Fruit fly (Drosophila melanogaster) whole organism, embryonic: ENCODE results near the gene CG7191.
A peak's percentile ranks its signal among the peaks of the same experiment; 100 is the strongest.

Source experiments
- B-H1 ChIP-seq: fragments of 200-800 bp; sonication (Bioruptor generic); IDR thresholded peaks from 3 replicates; pipeline ENCODE4 v1.3.6; 2022; ENCODE audit warnings: missing biosample characterization, missing genetic modification characterization
- CG10209 ChIP-seq: fragments of 200-800 bp; sonication (Bioruptor generic); optimal IDR thresholded peaks from 3 replicates; lab custom pipeline; 2017; ENCODE audit warnings: missing biosample characterization, mild to moderate bottlenecking, missing genetic modification characterization, missing genetic modification reagents
- CG11696 ChIP-seq: fragments of 200-800 bp; sonication (Bioruptor generic); IDR thresholded peaks from 2 replicates; pipeline ENCODE4 v1.3.6; 2022; ENCODE audit warnings: missing biosample characterization, missing genetic modification characterization
- CG11723 ChIP-seq: fragments of 200-800 bp; sonication (Bioruptor generic); optimal IDR thresholded peaks from 2 replicates; lab custom pipeline; 2017; ENCODE audit warnings: missing biosample characterization, mild to moderate bottlenecking, missing genetic modification characterization
- CG12155 ChIP-seq: fragments of 200-800 bp; sonication (Bioruptor generic); optimal IDR thresholded peaks from 3 replicates; lab custom pipeline; 2016; ENCODE audit warnings: missing biosample characterization, missing genetic modification characterization
- CG12236 ChIP-seq: fragments of 200-800 bp; sonication (Bioruptor generic); optimal IDR thresholded peaks from 2 replicates; lab custom pipeline; 2016; ENCODE audit warnings: missing biosample characterization, missing genetic modification characterization
- CG12391 ChIP-seq: fragments of 200-800 bp; sonication (Bioruptor generic); optimal IDR thresholded peaks from 3 replicates; lab custom pipeline; 2018; ENCODE audit warnings: missing biosample characterization, mild to moderate bottlenecking, missing genetic modification characterization, moderate library complexity
- CG12942 ChIP-seq: fragments of 200-800 bp; sonication (Bioruptor generic); optimal IDR thresholded peaks from 3 replicates; lab custom pipeline; 2016; ENCODE audit warnings: missing biosample characterization, missing genetic modification characterization
- CG14441 ChIP-seq: fragments of 200-800 bp; sonication (Bioruptor generic); IDR thresholded peaks from 2 replicates; pipeline ENCODE4 v1.3.6; 2022; ENCODE audit warnings: missing biosample characterization, missing genetic modification characterization
- CG1832 ChIP-seq: fragments of 200-800 bp; sonication (Bioruptor generic); optimal IDR thresholded peaks from 2 replicates; lab custom pipeline; 2017; ENCODE audit warnings: missing biosample characterization, mild to moderate bottlenecking, missing genetic modification characterization, inconsistent platforms
- CG2129 ChIP-seq: fragments of 200-800 bp; sonication (Bioruptor generic); IDR thresholded peaks from 2 replicates; pipeline ENCODE4 v1.3.6; 2022; ENCODE audit warnings: missing biosample characterization, missing genetic modification characterization; ENCODE audit not compliant: partially characterized antibody
- CG32532 ChIP-seq: fragments of 200-800 bp; sonication (Bioruptor generic); IDR thresholded peaks from 2 replicates; pipeline ENCODE4 v1.3.6; 2022; ENCODE audit warnings: missing biosample characterization, missing genetic modification characterization
- CG32767 ChIP-seq: fragments of 200-800 bp; sonication (Bioruptor generic); IDR thresholded peaks from 2 replicates; pipeline ENCODE4 v1.3.6; 2022; ENCODE audit warnings: missing biosample characterization, missing genetic modification characterization
- CG3726 ChIP-seq: fragments of 200-800 bp; sonication (Bioruptor generic); IDR thresholded peaks from 3 replicates; pipeline ENCODE4, ENCODE4 v1.3.6; 2022; ENCODE audit warnings: missing biosample characterization, missing genetic modification characterization
- CG4424 ChIP-seq: fragments of 200-800 bp; sonication (Bioruptor generic); optimal IDR thresholded peaks from 3 replicates; lab custom pipeline; 2016; ENCODE audit warnings: missing biosample characterization, missing genetic modification characterization
- CG6791 ChIP-seq: fragments of 200-800 bp; sonication (Bioruptor generic); IDR thresholded peaks from 3 replicates; pipeline ENCODE4 v1.3.6; 2022; ENCODE audit warnings: missing biosample characterization, missing genetic modification characterization; ENCODE audit not compliant: partially characterized antibody
- CG7839 ChIP-seq: fragments of 200-800 bp; sonication (Bioruptor generic); optimal IDR thresholded peaks from 3 replicates; lab custom pipeline; 2018; ENCODE audit warnings: missing biosample characterization, mild to moderate bottlenecking, missing genetic modification characterization, moderate library complexity
- CG8089 ChIP-seq: fragments of 200-800 bp; sonication (Bioruptor generic); optimal IDR thresholded peaks from 3 replicates; lab custom pipeline; 2016; ENCODE audit warnings: missing biosample characterization, missing genetic modification characterization
- CG9437 ChIP-seq: fragments of 200-800 bp; sonication (Bioruptor generic); optimal IDR thresholded peaks from 2 replicates; lab custom pipeline; 2018; ENCODE audit warnings: missing biosample characterization, mild to moderate bottlenecking, missing genetic modification characterization
- CG9817 ChIP-seq: fragments of 200-800 bp; sonication (Bioruptor generic); optimal IDR thresholded peaks from 2 replicates; lab custom pipeline; 2018; ENCODE audit warnings: missing biosample characterization, mild to moderate bottlenecking, missing genetic modification characterization, moderate library complexity
- CHES-1-like ChIP-seq: fragments of 200-800 bp; sonication (Bioruptor generic); optimal IDR thresholded peaks from 2 replicates; lab custom pipeline; 2016; ENCODE audit warnings: missing biosample characterization, missing genetic modification characterization
- CoRest ChIP-seq: fragments of 200-800 bp; sonication (Bioruptor generic); optimal IDR thresholded peaks from 3 replicates; lab custom pipeline; 2018; ENCODE audit warnings: missing biosample characterization, mild to moderate bottlenecking, missing genetic modification characterization, moderate library complexity
- D19B ChIP-seq: fragments of 200-800 bp; sonication (Bioruptor generic); optimal IDR thresholded peaks from 2 replicates; lab custom pipeline; 2017; ENCODE audit warnings: missing biosample characterization, mild to moderate bottlenecking, missing genetic modification characterization
- Dfd ChIP-seq, 2 experiments: fragments of >200 bp; optimal IDR thresholded peaks; 2 replicates each; lab custom pipeline; 2017; ENCODE audit warnings: missing biosample characterization in 2 of 2, missing genetic modification characterization in 2 of 2
- GATAe ChIP-seq: fragments of 200-800 bp; sonication (Bioruptor generic); conservative IDR thresholded peaks from 2 replicates; pipeline ENCODE4 v1.3.6; 2022; ENCODE audit warnings: missing biosample characterization, missing genetic modification characterization
- HLHmδ ChIP-seq: fragments of 200-800 bp; sonication (Bioruptor generic); optimal IDR thresholded peaks from 2 replicates; lab custom pipeline; 2018; ENCODE audit warnings: missing biosample characterization, mild to moderate bottlenecking, missing genetic modification characterization, moderate library complexity
- MBD-R2 ChIP-seq: fragments of 200-800 bp; sonication (Bioruptor generic); IDR thresholded peaks from 2 replicates; pipeline ENCODE4 v1.3.6; 2022; ENCODE audit warnings: missing biosample characterization, missing genetic modification characterization
- Mad ChIP-seq: fragments of 200-800 bp; sonication (Bioruptor generic); optimal IDR thresholded peaks from 2 replicates; lab custom pipeline; 2016; ENCODE audit warnings: missing biosample characterization, missing genetic modification characterization
- Pdp1 ChIP-seq, 2 experiments: fragments of 200-800 bp; sonication (Bioruptor generic); optimal IDR thresholded peaks; 3 replicates each; lab custom pipeline; 2016; ENCODE audit warnings: missing biosample characterization in 2 of 2, missing genetic modification characterization in 2 of 2, mild to moderate bottlenecking in 1 of 2, moderate library complexity in 1 of 2
- Scr ChIP-seq: fragments of 200-800 bp; sonication (Bioruptor generic); IDR thresholded peaks from 2 replicates; pipeline ENCODE4 v1.3.6; 2022; ENCODE audit warnings: missing biosample characterization, missing genetic modification characterization; ENCODE audit not compliant: partially characterized antibody
- abd-A ChIP-seq: fragments of 200-800 bp; sonication (Bioruptor generic); optimal IDR thresholded peaks from 3 replicates; lab custom pipeline; 2019; ENCODE audit warnings: missing biosample characterization, mild to moderate bottlenecking, missing genetic modification characterization, moderate library complexity
- aop ChIP-seq: fragments of 200-800 bp; sonication (Bioruptor generic); IDR thresholded peaks from 2 replicates; pipeline ENCODE4 v1.3.6; 2022; ENCODE audit warnings: missing biosample characterization, missing genetic modification characterization
- ash1 ChIP-seq: fragments of 200-800 bp; sonication (Bioruptor generic); optimal IDR thresholded peaks from 2 replicates; lab custom pipeline; 2018; ENCODE audit warnings: missing biosample characterization, mild to moderate bottlenecking, missing genetic modification characterization
- chif ChIP-seq, 2 experiments: fragments of 200-800 bp; sonication (Bioruptor generic); optimal IDR thresholded peaks; 3 replicates each; lab custom pipeline; 2016; ENCODE audit warnings: missing biosample characterization in 2 of 2, missing genetic modification characterization in 2 of 2
- croc ChIP-seq: fragments of 200-800 bp; sonication (Bioruptor generic); conservative IDR thresholded peaks from 3 replicates; pipeline ENCODE4 v1.3.6; 2022; ENCODE audit warnings: missing biosample characterization, missing genetic modification characterization
- dpn ChIP-seq, 2 experiments: fragments of 200-800 bp; sonication (Bioruptor generic); optimal IDR thresholded peaks; 3 replicates each; lab custom pipeline; 2016; ENCODE audit warnings: missing biosample characterization in 2 of 2, missing genetic modification characterization in 2 of 2
- en ChIP-seq: fragments of 200-800 bp; sonication (Bioruptor generic); optimal IDR thresholded peaks from 2 replicates; lab custom pipeline; 2016; ENCODE audit warnings: missing biosample characterization, missing genetic modification characterization
- esg ChIP-seq: fragments of 200-800 bp; sonication (Bioruptor generic); conservative IDR thresholded peaks from 2 replicates; pipeline ENCODE4 v1.3.6; 2022; ENCODE audit warnings: missing biosample characterization, missing genetic modification characterization
- insv ChIP-seq, 2 experiments: fragments of 200-800 bp; sonication (Bioruptor generic); optimal IDR thresholded peaks; 3 replicates each; lab custom pipeline; 2016 to 2018; ENCODE audit warnings: missing biosample characterization in 2 of 2, missing genetic modification characterization in 2 of 2
- lmd ChIP-seq: fragments of 200-800 bp; sonication (Bioruptor generic); IDR thresholded peaks from 2 replicates; pipeline ENCODE4 v1.3.6; 2022; ENCODE audit warnings: missing biosample characterization, missing genetic modification characterization
- maf-S ChIP-seq: fragments of 200-800 bp; sonication (Bioruptor generic); optimal IDR thresholded peaks from 2 replicates; lab custom pipeline; 2016; ENCODE audit warnings: missing biosample characterization, missing genetic modification characterization
- mld ChIP-seq: fragments of 200-800 bp; sonication (Bioruptor generic); IDR thresholded peaks from 3 replicates; pipeline ENCODE4 v1.3.6; 2022; ENCODE audit warnings: missing biosample characterization, missing genetic modification characterization; ENCODE audit not compliant: partially characterized antibody
- oc ChIP-seq: fragments of 200-800 bp; sonication (Bioruptor generic); optimal IDR thresholded peaks from 2 replicates; lab custom pipeline; 2018; ENCODE audit warnings: missing biosample characterization, mild to moderate bottlenecking, missing genetic modification characterization, moderate library complexity
- otp ChIP-seq: fragments of 200-800 bp; sonication (Bioruptor generic); IDR thresholded peaks from 3 replicates; pipeline ENCODE4, ENCODE4 v1.3.6; 2022; ENCODE audit warnings: missing biosample characterization, missing genetic modification characterization
- p53 ChIP-seq: fragments of 200-800 bp; sonication (Bioruptor generic); optimal IDR thresholded peaks from 2 replicates; lab custom pipeline; 2016; ENCODE audit warnings: missing biosample characterization, missing genetic modification characterization
- seq ChIP-seq: fragments of 200-800 bp; sonication (Bioruptor generic); IDR thresholded peaks from 2 replicates; pipeline ENCODE4 v1.3.6; 2022; ENCODE audit warnings: missing biosample characterization, missing genetic modification characterization
- sna ChIP-seq: fragments of 200-800 bp; sonication (Bioruptor generic); IDR thresholded peaks from 2 replicates; pipeline ENCODE4 v1.3.6; 2022; ENCODE audit warnings: missing biosample characterization, missing genetic modification characterization; ENCODE audit not compliant: partially characterized antibody
- stc ChIP-seq: fragments of 200-800 bp; sonication (Bioruptor generic); IDR thresholded peaks from 2 replicates; pipeline ENCODE4 v1.3.6; 2022; ENCODE audit warnings: missing biosample characterization, missing genetic modification characterization
- tll ChIP-seq, 2 experiments: fragments of 200-800 bp in 1 of 2; fragments of >200 bp in 1 of 2; sonication (Bioruptor generic) in 1 of 2; optimal IDR thresholded peaks; 2 replicates each; lab custom pipeline; 2017 to 2019; ENCODE audit warnings: missing biosample characterization in 2 of 2, missing genetic modification characterization in 2 of 2, mild to moderate bottlenecking in 1 of 2, moderate library complexity in 1 of 2
- toy ChIP-seq: fragments of 200-800 bp; sonication (Bioruptor generic); IDR thresholded peaks from 2 replicates; pipeline ENCODE4 v1.3.6; 2022; ENCODE audit warnings: missing biosample characterization, missing genetic modification characterization
- yki ChIP-seq: fragments of >200 bp; optimal IDR thresholded peaks from 3 replicates; lab custom pipeline; 2018

Gene CG7191

DNA sequence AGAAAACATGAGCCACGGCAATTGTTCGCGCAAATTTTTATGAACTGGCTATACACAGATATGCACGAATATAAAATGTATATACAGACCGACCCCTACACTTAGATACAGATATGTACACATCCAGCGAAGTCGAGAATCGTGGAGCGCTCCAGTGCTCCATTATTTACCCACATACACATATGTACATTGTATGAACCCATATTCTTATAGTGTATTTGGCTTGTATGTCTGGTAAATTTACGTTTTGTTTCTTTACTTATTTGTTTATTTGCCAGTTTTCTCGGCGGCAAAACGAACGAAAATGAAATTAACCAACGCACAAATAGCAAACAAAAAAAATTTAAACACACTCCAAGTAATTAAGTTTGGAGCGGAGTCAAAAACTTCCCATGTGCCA lies 45.9 kb downstream of the CG7191 start (continued):
- TF ChIP-seq otp (GFP tag; lab: Robert Waterston, UW) (peak; percentile 51; the same call in 1 of the 3 replicates), croc (GFP tag; lab: Robert Waterston, UW) (no peak), aop (GFP tag; lab: Robert Waterston, UW) (no peak), Mad (GFP tag; lab: Kevin White, UChicago) (no peak), tll (GFP tag; optimal IDR thresholded peaks at IDR 0.05; lab: Kevin White, UChicago) (no peak), lmd (GFP tag; lab: Robert Waterston, UW) (no peak; the same call in 1 of the 2 replicates), CG10209 (GFP tag; lab: Kevin White, UChicago) (peak; percentile 37), B-H1 (GFP tag; lab: Robert Waterston, UW) (no peak), CG2129 (GFP tag; lab: Robert Waterston, UW) (no peak), CG14441 (GFP tag; lab: Robert Waterston, UW) (no peak), CG6791 (GFP tag; lab: Robert Waterston, UW) (no peak), abd-A (no peak), HLHmδ (peak; percentile 37), en (GFP tag; lab: Kevin White, UChicago) (no peak), CG12942 (GFP tag; lab: Kevin White, UChicago) (no peak), stc (GFP tag; lab: Robert Waterston, UW) (no peak; the same call in 1 of the 2 replicates), seq (GFP tag; lab: Robert Waterston, UW) (peak; percentile 56; the same call in 1 of the 2 replicates), insv (GFP tag; optimal IDR thresholded peaks at IDR 0.05; lab: Kevin White, UChicago) (peak in 1 of 2 experiments; percentile 23), chif (GFP tag; optimal IDR thresholded peaks at IDR 0.05; lab: Kevin White, UChicago) (no peak), Scr (GFP tag; lab: Robert Waterston, UW) (no peak), CG12391 (tag; lab: Kevin White, UChicago) (no peak), oc (tag; lab: Kevin White, UChicago) (no peak), CG3726 (GFP tag; lab: Robert Waterston, UW) (no peak; the same call in 2 of the 3 replicates), sna (GFP tag; lab: Robert Waterston, UW) (no peak), mld (GFP tag; lab: Robert Waterston, UW) (no peak), CG11696 (GFP tag; lab: Robert Waterston, UW) (no peak), CG7839 (tag; lab: Kevin White, UChicago) (peak; percentile 11), CG1832 (GFP tag; lab: Kevin White, UChicago) (no peak), CG32532 (GFP tag; lab: Robert Waterston, UW) (peak; percentile 33; the same call in 1 of the 2 replicates), CHES-1-like (GFP tag; lab: Kevin White, UChicago) (no peak), CG32767 (GFP tag; lab: Robert Waterston, UW) (peak; percentile 46; the same call in 1 of the 2 replicates), CG4424 (GFP tag; lab: Kevin White, UChicago) (no peak), toy (GFP tag; lab: Robert Waterston, UW) (no peak), MBD-R2 (no peak), p53 (no peak), CG12155 (GFP tag; lab: Kevin White, UChicago) (no peak), Pdp1 (GFP tag; optimal IDR thresholded peaks at IDR 0.05; lab: Kevin White, UChicago) (peak in 1 of 2 experiments; percentile 21), maf-S (GFP tag; lab: Kevin White, UChicago) (no peak), Dfd (GFP tag; optimal IDR thresholded peaks at IDR 0.05; lab: Kevin White, UChicago) (no peak), CG9437 (GFP tag; lab: Kevin White, UChicago) (no peak), CoRest (tag; lab: Kevin White, UChicago) (peak; percentile 1), CG8089 (GFP tag; lab: Kevin White, UChicago) (no peak), esg (GFP tag; lab: Robert Waterston, UW) (no peak), CG12236 (GFP tag; lab: Kevin White, UChicago) (no peak), yki (lab: Kevin White, UChicago) (no peak), ash1 (GFP tag; lab: Kevin White, UChicago) (peak; percentile 56), GATAe (GFP tag; lab: Robert Waterston, UW) (no peak), CG9817 (tag; lab: Kevin White, UChicago) (no peak), dpn (GFP tag; optimal IDR thresholded peaks at IDR 0.05; lab: Kevin White, UChicago) (peak in 1 of 2 experiments; percentile 51), D19B (GFP tag; lab: Kevin White, UChicago) (peak; percentile 1), CG11723 (GFP tag; lab: Kevin White, UChicago) (peak; percentile 13)
